Fruit fly (Drosophila melanogaster) whole organism, pupa: ENCODE measurements around the gene CG14647.

Experiments
- CG12605 ChIP-seq: fragments of 200-800 bp; sonication (Bioruptor generic); IDR thresholded peaks from 2 replicates; pipeline ENCODE4 v1.3.6; 2022; ENCODE audit warnings: missing biosample characterization, missing genetic modification characterization
- CG13204 ChIP-seq: fragments of 200-800 bp; sonication (Bioruptor generic); optimal IDR thresholded peaks from 2 replicates; lab custom pipeline; 2018; ENCODE audit warnings: missing biosample characterization, mild to moderate bottlenecking, missing genetic modification characterization, moderate library complexity
- CG15710 ChIP-seq: fragments of 200-800 bp; sonication (Bioruptor generic); optimal IDR thresholded peaks from 2 replicates; lab custom pipeline; 2018; ENCODE audit warnings: missing biosample characterization, mild to moderate bottlenecking, missing genetic modification characterization, moderate library complexity
- CG34367 ChIP-seq: fragments of 200-800 bp; sonication (Bioruptor generic); optimal IDR thresholded peaks from 2 replicates; lab custom pipeline; 2018; ENCODE audit warnings: missing biosample characterization, mild to moderate bottlenecking, missing genetic modification characterization
- CG4496 ChIP-seq: fragments of 200-800 bp; sonication (Bioruptor generic); IDR thresholded peaks from 3 replicates; pipeline ENCODE4 v1.3.6; 2022; ENCODE audit warnings: missing biosample characterization, missing genetic modification characterization
- CG8159 ChIP-seq: fragments of 200-800 bp; sonication (Bioruptor generic); optimal IDR thresholded peaks from 3 replicates; lab custom pipeline; 2018; ENCODE audit warnings: missing biosample characterization, mild to moderate bottlenecking, missing genetic modification characterization, moderate library complexity
- D1 ChIP-seq: fragments of 200-800 bp; sonication (Bioruptor generic); optimal IDR thresholded peaks from 2 replicates; lab custom pipeline; 2018; ENCODE audit warnings: missing biosample characterization, mild to moderate bottlenecking, missing genetic modification characterization, moderate library complexity
- Ets98B ChIP-seq: fragments of 200-800 bp; sonication (Bioruptor generic); IDR thresholded peaks from 2 replicates; pipeline ENCODE4 v1.3.6; 2022; ENCODE audit warnings: missing biosample characterization, missing genetic modification characterization
- Pif1B ChIP-seq: fragments of 200-800 bp; sonication (Bioruptor generic); optimal IDR thresholded peaks from 3 replicates; lab custom pipeline; 2016; ENCODE audit warnings: missing biosample characterization, missing genetic modification characterization
- Snoo ChIP-seq: fragments of 200-800 bp; sonication (Bioruptor generic); optimal IDR thresholded peaks from 3 replicates; lab custom pipeline; 2017; ENCODE audit warnings: missing biosample characterization, mild to moderate bottlenecking, missing genetic modification characterization, inconsistent platforms
- gl ChIP-seq: fragments of 200-800 bp; sonication (Bioruptor generic); optimal IDR thresholded peaks from 2 replicates; lab custom pipeline; 2018; ENCODE audit warnings: missing biosample characterization, mild to moderate bottlenecking, missing genetic modification characterization
- rn ChIP-seq: fragments of 200-800 bp; sonication (Bioruptor generic); IDR thresholded peaks from 2 replicates; pipeline ENCODE4 v1.3.6; 2022; ENCODE audit warnings: missing biosample characterization, missing genetic modification characterization

DNA sequence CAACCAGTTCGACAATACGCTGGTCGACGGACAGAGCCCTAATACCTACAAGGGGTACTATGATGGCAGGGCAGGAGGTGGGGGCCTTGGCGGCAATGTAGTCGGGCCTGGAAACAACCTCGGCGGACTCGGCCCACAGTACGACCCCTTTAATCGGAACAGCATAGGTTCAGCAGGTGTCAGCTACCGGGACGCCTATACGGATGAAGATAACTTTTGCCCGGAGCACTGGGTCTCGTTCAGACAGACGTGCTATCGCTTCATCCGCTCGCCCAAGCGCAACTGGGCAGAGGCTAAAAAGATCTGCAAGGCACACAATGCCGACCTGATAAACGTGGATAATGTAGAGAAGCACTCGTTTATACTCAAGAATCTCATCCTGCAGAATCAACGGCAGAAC is 18.1 kb upstream of the CG14647 start:
- TF ChIP-seq CG13204 (GFP tag; lab: Kevin White, UChicago), result no peak
- no peak for TF ChIP-seq CG15710 (tag; lab: Kevin White, UChicago)
- no peak for TF ChIP-seq Ets98B (GFP tag; lab: Robert Waterston, UW)
- TF ChIP-seq rn (GFP tag; lab: Robert Waterston, UW), result no peak
- no peak for TF ChIP-seq Pif1B (GFP tag; lab: Kevin White, UChicago)
- TF ChIP-seq Snoo (tag; lab: Kevin White, UChicago), result no peak
- no peak for TF ChIP-seq D1 (tag; lab: Kevin White, UChicago)
- no peak for TF ChIP-seq CG12605 (GFP tag; lab: Robert Waterston, UW)
- no peak for TF ChIP-seq CG8159 (tag; lab: Kevin White, UChicago)
- TF ChIP-seq gl (tag; lab: Kevin White, UChicago), result no peak
- no peak for TF ChIP-seq CG34367
- TF ChIP-seq CG4496 (GFP tag; lab: Robert Waterston, UW), result no peak
